Worm (Caenorhabditis elegans) whole organism, young adult: Measurements from ENCODE around the gene fipr-9.

Experiments
- F23B12.7 ChIP-seq: sonication (generic microtip); optimal IDR thresholded peaks from 2 replicates; lab custom pipeline; 2017; ENCODE audit warnings: missing genetic modification characterization, mild to moderate bottlenecking, missing compliant biosample characterization, antibody characterized with exemption, moderate library complexity; ENCODE audit not compliant: insufficient read depth
- nhr-90 ChIP-seq: sonication (generic microtip); optimal IDR thresholded peaks from 2 replicates; lab custom pipeline; 2016; ENCODE audit warnings: missing genotype, mild to moderate bottlenecking, missing genetic modification characterization, missing compliant biosample characterization

ce11 chrV:10178166-10178565 is 43.3 kb upstream of the fipr-9 start:
- no peak for TF ChIP-seq nhr-90
- TF ChIP-seq F23B12.7 (tag; lab: Kevin White, UChicago), result no peak
